Fruit fly (Drosophila melanogaster) whole organism: ENCODE results near the gene Trl.

Experiments
- CG8478 ChIP-seq: fragments of >200 bp; optimal IDR thresholded peaks from 2 replicates; lab custom pipeline; 2018; ENCODE audit warnings: inconsistent platforms
- Dll ChIP-seq: fragments of >200 bp; optimal IDR thresholded peaks from 2 replicates; lab custom pipeline; 2017
- EcR ChIP-seq, 2 experiments: fragments of >200 bp; optimal IDR thresholded peaks; 2 replicates each; lab custom pipeline; 2017; ENCODE audit warnings: missing biosample characterization in 2 of 2, missing genetic modification characterization in 2 of 2, missing genetic modification reagents in 2 of 2
- pan ChIP-seq: fragments of >200 bp; optimal IDR thresholded peaks from 2 replicates; lab custom pipeline; 2017
- psq ChIP-seq: fragments of >200 bp; optimal IDR thresholded peaks from 2 replicates; lab custom pipeline; 2017
- usp ChIP-seq: fragments of >200 bp; optimal IDR thresholded peaks from 2 replicates; lab custom pipeline; 2017; ENCODE audit warnings: missing biosample characterization, missing genetic modification characterization, mixed read lengths

- TF ChIP-seq psq (lab: Kevin White, UChicago) (no peak), usp (GFP tag; lab: Kevin White, UChicago) (no peak), EcR (GFP tag; optimal IDR thresholded peaks at IDR 0.05; lab: Kevin White, UChicago) (no peak), Dll (lab: Kevin White, UChicago) (peak; percentile 95), CG8478 (peak; percentile 90), pan (lab: Kevin White, UChicago) (no peak)
These were observed 4.7 kb downstream of the Trl start for dm6 chr3L:14755951-14756723.
